Fruit fly (Drosophila melanogaster): ENCODE data around the gene RpL7-like.

RpL7-like gene

dm6 chr2L:12025505-12025904, 30.6 kb upstream of the RpL7-like start (continued):
- TF ChIP-seq CG6689 (GFP tag; IDR thresholded peaks at IDR 0.05) (no peak), ewg (GFP tag; optimal IDR thresholded peaks at IDR 0.05) (no peak), fd64A (GFP tag; optimal IDR thresholded peaks at IDR 0.05) (no peak), Ssrp (tag; optimal IDR thresholded peaks at IDR 0.05) (no peak), hbn (GFP tag; IDR thresholded peaks at IDR 0.05; ENCODE audit: partially characterized antibody) (no peak), run (tag; optimal IDR thresholded peaks at IDR 0.05) (no peak), pho (GFP tag; optimal IDR thresholded peaks at IDR 0.05) (no peak), CG14014 (GFP tag; IDR thresholded peaks at IDR 0.05) (no peak), CG14965 (GFP tag; optimal IDR thresholded peaks at IDR 0.05; ENCODE audit: borderline replicate concordance) (no peak), CG32532 (GFP tag; IDR thresholded peaks at IDR 0.05) (no peak), YL-1 (GFP tag; optimal IDR thresholded peaks at IDR 0.05) (no peak), az2 (GFP tag; optimal IDR thresholded peaks at IDR 0.05) (no peak), cad (GFP tag; optimal IDR thresholded peaks at IDR 0.05) (no peak), fru (optimal IDR thresholded peaks at IDR 0.05) (no peak), CG18599 (GFP tag; optimal IDR thresholded peaks at IDR 0.05) (no peak), CG11093 (GFP tag; IDR thresholded peaks at IDR 0.05) (no peak), grau (tag; optimal IDR thresholded peaks at IDR 0.05) (peak; percentile 22), Fer3 (tag; optimal IDR thresholded peaks at IDR 0.05) (no peak), Mrtf (GFP tag; IDR thresholded peaks at IDR 0.05) (no peak), CG15601 (tag; optimal IDR thresholded peaks at IDR 0.05) (no peak), CG15011 (GFP tag; optimal IDR thresholded peaks at IDR 0.05) (no peak), Dll (GFP tag; IDR thresholded peaks at IDR 0.05; ENCODE audit: partially characterized antibody) (no peak), CG13775 (GFP tag; optimal IDR thresholded peaks at IDR 0.05) (no peak), amos (GFP tag; IDR thresholded peaks at IDR 0.05; ENCODE audit: partially characterized antibody) (no peak), ac (GFP tag; optimal IDR thresholded peaks at IDR 0.05) (no peak), psq (GFP tag; optimal IDR thresholded peaks at IDR 0.05) (no peak), p53 (GFP tag; optimal IDR thresholded peaks at IDR 0.05) (no peak), tx (GFP tag; optimal IDR thresholded peaks at IDR 0.05) (no peak), schlank (tag; optimal IDR thresholded peaks at IDR 0.05) (no peak), ash1 (GFP tag; optimal IDR thresholded peaks at IDR 0.05) (no peak), CG12942 (GFP tag; optimal IDR thresholded peaks at IDR 0.05) (no peak), trem (tag; optimal IDR thresholded peaks at IDR 0.05) (no peak), CG17328 (GFP tag; IDR thresholded peaks at IDR 0.05) (no peak), pita (GFP tag; optimal IDR thresholded peaks at IDR 0.05) (no peak), dysf (GFP tag; IDR thresholded peaks at IDR 0.05) (no peak), CG5180 (GFP tag; optimal IDR thresholded peaks at IDR 0.05) (peak; percentile 90), tll (GFP tag; optimal IDR thresholded peaks at IDR 0.05) (no peak), CG6175 (GFP tag; IDR thresholded peaks at IDR 0.05) (no peak), CG2120 (GFP tag; optimal IDR thresholded peaks at IDR 0.05) (peak; percentile 7), Bdp1 (GFP tag; optimal IDR thresholded peaks at IDR 0.05) (no peak), otp (GFP tag; IDR thresholded peaks at IDR 0.05) (no peak), lola (GFP tag; optimal IDR thresholded peaks at IDR 0.05) (no peak), HLH4C (GFP tag; IDR thresholded peaks at IDR 0.05; ENCODE audit: partially characterized antibody) (no peak), Ptx1 (GFP tag; IDR thresholded peaks at IDR 0.05) (0 out of 2 replicates have a peak, but pooled peaks have one; percentile 24), Pdp1 (GFP tag; optimal IDR thresholded peaks at IDR 0.05) (no peak), CG10431 (GFP tag; optimal IDR thresholded peaks at IDR 0.05) (no peak), tin (GFP tag; optimal IDR thresholded peaks at IDR 0.05) (no peak), cas (GFP tag; IDR thresholded peaks at IDR 0.05) (no peak), CG4282 (GFP tag; optimal IDR thresholded peaks at IDR 0.05) (no peak), kay (GFP tag; optimal IDR thresholded peaks at IDR 0.05) (no peak), CG10366 (GFP tag; IDR thresholded peaks at IDR 0.05) (no peak), Gsc (GFP tag; IDR thresholded peaks at IDR 0.05) (no peak)

Data from whole organism, embryonic.